Worm (Caenorhabditis elegans) whole organism, young adult: ENCODE results near the gene hipr-1.

ENCODE experiments used
- B0019.2 ChIP-seq: fragments of 200-800 bp; sonication (Bioruptor generic); conservative IDR thresholded peaks from 2 replicates; pipeline ENCODE4 v1.3.6; 2022; ENCODE audit warnings: missing genetic modification reagents, missing genetic modification characterization, missing compliant biosample characterization
- D2030.7 ChIP-seq: fragments of 200-800 bp; sonication (Bioruptor generic); IDR thresholded peaks from 2 replicates; pipeline ENCODE4 v1.3.6; 2022; ENCODE audit warnings: missing genetic modification reagents, missing genetic modification characterization, missing compliant biosample characterization
- F10E7.11 ChIP-seq: sonication (generic microtip); optimal IDR thresholded peaks from 2 replicates; lab custom pipeline; 2017; ENCODE audit warnings: mild to moderate bottlenecking, missing genetic modification characterization, moderate library complexity, missing compliant biosample characterization
- F22D6.2 ChIP-seq: sonication (generic microtip); optimal IDR thresholded peaks from 2 replicates; lab custom pipeline; 2016; ENCODE audit warnings: mild to moderate bottlenecking, missing genetic modification characterization, missing compliant biosample characterization
- F23B12.7 ChIP-seq: sonication (generic microtip); optimal IDR thresholded peaks from 2 replicates; lab custom pipeline; 2017; ENCODE audit warnings: missing genetic modification characterization, mild to moderate bottlenecking, missing compliant biosample characterization, antibody characterized with exemption, moderate library complexity; ENCODE audit not compliant: insufficient read depth
- F33H1.4 ChIP-seq: fragments of 200-800 bp; sonication (Bioruptor generic); IDR thresholded peaks from 2 replicates; pipeline ENCODE4 v1.3.6; 2022; ENCODE audit warnings: missing genetic modification reagents, missing genetic modification characterization, missing compliant biosample characterization
- F37B4.10 ChIP-seq: fragments of 200-800 bp; sonication (Bioruptor generic); IDR thresholded peaks from 2 replicates; pipeline ENCODE4 v1.3.6; 2022; ENCODE audit warnings: missing genetic modification characterization, missing compliant biosample characterization
- F49E8.2 ChIP-seq: sonication (generic microtip); optimal IDR thresholded peaks from 3 replicates; lab custom pipeline; 2017; ENCODE audit warnings: missing genetic modification characterization, mild to moderate bottlenecking, missing compliant biosample characterization, antibody characterized with exemption, moderate library complexity; ENCODE audit not compliant: insufficient read depth
- F55B11.4 ChIP-seq: sonication (generic microtip); optimal IDR thresholded peaks from 2 replicates; lab custom pipeline; 2016; ENCODE audit warnings: missing compliant biosample characterization, missing genetic modification characterization, borderline replicate concordance; ENCODE audit not compliant: insufficient read depth
- F57A8.1 ChIP-seq: fragments of 200-800 bp; sonication (Bioruptor generic); optimal IDR thresholded peaks from 2 replicates; lab custom pipeline; 2018; ENCODE audit warnings: mild to moderate bottlenecking, missing genetic modification characterization, moderate library complexity, missing compliant biosample characterization
- K11D2.4 ChIP-seq: fragments of 200-800 bp; sonication (Bioruptor generic); IDR thresholded peaks from 2 replicates; pipeline ENCODE4 v1.3.6; 2022; ENCODE audit warnings: missing genetic modification reagents, missing genetic modification characterization, missing compliant biosample characterization
- Y53G8AR.9 ChIP-seq: fragments of 200-800 bp; sonication (Bioruptor generic); conservative IDR thresholded peaks from 2 replicates; pipeline ENCODE4 v1.3.6; 2022; ENCODE audit warnings: missing genetic modification reagents, missing genetic modification characterization, missing compliant biosample characterization
- Y67H2A.10 ChIP-seq: fragments of 200-800 bp; sonication (Bioruptor generic); conservative IDR thresholded peaks from 2 replicates; pipeline ENCODE4 v1.3.6; 2022; ENCODE audit warnings: missing genetic modification reagents, missing genetic modification characterization, missing compliant biosample characterization
- Y79H2A.3 ChIP-seq: fragments of 200-800 bp; sonication (Bioruptor generic); conservative IDR thresholded peaks from 2 replicates; pipeline ENCODE4 v1.3.6; 2022; ENCODE audit warnings: missing genetic modification reagents, missing genetic modification characterization, missing compliant biosample characterization
- Y95B8A.8 ChIP-seq: fragments of 200-800 bp; sonication (Bioruptor generic); IDR thresholded peaks from 2 replicates; pipeline ENCODE4 v1.3.6; 2022; ENCODE audit warnings: missing genetic modification reagents, missing genetic modification characterization, missing compliant biosample characterization
- aptf-3 ChIP-seq: fragments of 200-800 bp; sonication (Bioruptor generic); IDR thresholded peaks from 2 replicates; pipeline ENCODE4 v1.3.6; 2022; ENCODE audit warnings: missing genetic modification characterization, missing compliant biosample characterization
- atf-7 ChIP-seq: sonication (generic microtip); optimal IDR thresholded peaks from 2 replicates; lab custom pipeline; 2017; ENCODE audit warnings: mild to moderate bottlenecking, missing genetic modification characterization, missing compliant biosample characterization
- ceh-100 ChIP-seq: fragments of 200-800 bp; sonication (Bioruptor generic); IDR thresholded peaks from 2 replicates; pipeline ENCODE4 v1.3.6; 2022; ENCODE audit warnings: missing genetic modification reagents, missing genetic modification characterization, missing compliant biosample characterization
- ceh-27 ChIP-seq: fragments of 200-800 bp; sonication (Bioruptor generic); optimal IDR thresholded peaks from 2 replicates; lab custom pipeline; 2018; ENCODE audit warnings: mild to moderate bottlenecking, missing genetic modification characterization, moderate library complexity, missing compliant biosample characterization
- ceh-58 ChIP-seq: fragments of 200-800 bp; sonication (Bioruptor generic); IDR thresholded peaks from 2 replicates; pipeline ENCODE4 v1.3.6; 2022; ENCODE audit warnings: missing genetic modification characterization, missing compliant biosample characterization
- ceh-91 ChIP-seq: fragments of 200-800 bp; sonication (Bioruptor generic); IDR thresholded peaks from 2 replicates; pipeline ENCODE4 v1.3.6; 2022; ENCODE audit warnings: missing genetic modification reagents, missing genetic modification characterization, missing compliant biosample characterization
- die-1 ChIP-seq: sonication (generic microtip); optimal IDR thresholded peaks from 2 replicates; lab custom pipeline; 2016; ENCODE audit warnings: missing genotype, mild to moderate bottlenecking, missing genetic modification characterization, missing compliant biosample characterization
- dpff-1 ChIP-seq: sonication (generic microtip); optimal IDR thresholded peaks from 2 replicates; lab custom pipeline; 2017; ENCODE audit warnings: mild to moderate bottlenecking, missing genetic modification characterization, missing compliant biosample characterization
- egl-18 ChIP-seq: fragments of 200-800 bp; sonication (Bioruptor generic); IDR thresholded peaks from 2 replicates; pipeline ENCODE4 v1.3.6; 2022; ENCODE audit warnings: missing genetic modification reagents, missing genetic modification characterization, missing compliant biosample characterization
- egrh-3 ChIP-seq: fragments of 200-800 bp; sonication (Bioruptor generic); IDR thresholded peaks from 2 replicates; pipeline ENCODE4 v1.3.6; 2022; ENCODE audit warnings: missing genetic modification reagents, missing genetic modification characterization, missing compliant biosample characterization
- ekl-4 ChIP-seq: fragments of 200-800 bp; sonication (Bioruptor generic); IDR thresholded peaks from 2 replicates; pipeline ENCODE4 v1.3.6; 2022; ENCODE audit warnings: missing genetic modification reagents, missing genetic modification characterization, missing compliant biosample characterization
- hrde-1 ChIP-seq: sonication (generic microtip); optimal IDR thresholded peaks from 2 replicates; lab custom pipeline; 2016; ENCODE audit warnings: missing genetic modification characterization, mild to moderate bottlenecking, missing compliant biosample characterization, moderate library complexity, missing genotype, missing genetic modification reagents, borderline replicate concordance
- lag-1 ChIP-seq: fragments of 200-800 bp; sonication (Bioruptor generic); IDR thresholded peaks from 2 replicates; pipeline ENCODE4 v1.3.6; 2022; ENCODE audit warnings: missing genetic modification reagents, missing genetic modification characterization, missing compliant biosample characterization
- lin-35 ChIP-seq, 3 experiments: fragments of 150-350 bp in 2 of 3; sonication (generic microtip) in 1 of 3; optimal IDR thresholded peaks; 2 replicates each; lab custom pipeline; 2014 to 2018; ENCODE audit warnings: missing biosample characterization in 3 of 3, missing genetic modification characterization in 3 of 3, missing genetic modification reagents in 3 of 3
- lsl-1 ChIP-seq: fragments of 200-800 bp; sonication (Bioruptor generic); optimal IDR thresholded peaks from 2 replicates; lab custom pipeline; 2018; ENCODE audit warnings: mild to moderate bottlenecking, missing genetic modification characterization, moderate library complexity, missing compliant biosample characterization
- madf-10 ChIP-seq: sonication (generic microtip); optimal IDR thresholded peaks from 2 replicates; lab custom pipeline; 2016; ENCODE audit warnings: mild to moderate bottlenecking, missing genetic modification characterization, missing compliant biosample characterization
- madf-3 ChIP-seq: fragments of 200-800 bp; sonication (Bioruptor generic); IDR thresholded peaks from 2 replicates; pipeline ENCODE4 v1.3.6; 2022; ENCODE audit warnings: missing genetic modification reagents, missing genetic modification characterization, missing compliant biosample characterization
- madf-8 ChIP-seq: fragments of 200-800 bp; sonication (Bioruptor generic); conservative IDR thresholded peaks from 2 replicates; pipeline ENCODE4 v1.3.6; 2022; ENCODE audit warnings: missing genetic modification reagents, missing genetic modification characterization, missing compliant biosample characterization
- mcd-1 ChIP-seq: fragments of 200-800 bp; sonication (Bioruptor generic); IDR thresholded peaks from 2 replicates; pipeline ENCODE4 v1.3.6; 2022; ENCODE audit warnings: missing genetic modification reagents, missing genetic modification characterization, missing compliant biosample characterization
- nfya-2 ChIP-seq: fragments of 200-800 bp; sonication (Bioruptor generic); IDR thresholded peaks from 2 replicates; pipeline ENCODE4 v1.3.6; 2022; ENCODE audit warnings: missing genetic modification reagents, missing genetic modification characterization, missing compliant biosample characterization
- nhr-80 ChIP-seq: sonication (generic microtip); optimal IDR thresholded peaks from 2 replicates; lab custom pipeline; 2016; ENCODE audit warnings: missing genetic modification characterization, missing compliant biosample characterization
- nhr-90 ChIP-seq: sonication (generic microtip); optimal IDR thresholded peaks from 2 replicates; lab custom pipeline; 2016; ENCODE audit warnings: missing genotype, mild to moderate bottlenecking, missing genetic modification characterization, missing compliant biosample characterization
- pbrm-1 ChIP-seq: fragments of 200-800 bp; sonication (Bioruptor generic); IDR thresholded peaks from 2 replicates; pipeline ENCODE4 v1.3.6; 2022; ENCODE audit warnings: missing genetic modification reagents, missing genetic modification characterization, missing compliant biosample characterization
- repo-1 ChIP-seq: sonication (generic microtip); optimal IDR thresholded peaks from 2 replicates; lab custom pipeline; 2017; ENCODE audit warnings: mild to moderate bottlenecking, missing genetic modification characterization, missing compliant biosample characterization
- sdz-38 ChIP-seq: sonication (generic microtip); optimal IDR thresholded peaks from 2 replicates; lab custom pipeline; 2016; ENCODE audit warnings: missing genotype, missing genetic modification characterization, missing compliant biosample characterization
- snpc-4 ChIP-seq, 5 experiments: fragments of 150-350 bp in 1 of 5; sonication (generic microtip) in 4 of 5; optimal IDR thresholded peaks; 2 replicates each; lab custom pipeline; 2014 to 2018; ENCODE audit warnings: missing genetic modification characterization in 5 of 5, missing biosample characterization in 3 of 5, antibody characterized with exemption in 2 of 5, mild to moderate bottlenecking in 2 of 5, missing compliant biosample characterization in 2 of 5, missing genotype in 2 of 5, moderate library complexity in 2 of 5, missing genetic modification reagents in 1 of 5
- tbx-9 ChIP-seq: sonication (generic microtip); optimal IDR thresholded peaks from 2 replicates; lab custom pipeline; 2016; ENCODE audit warnings: borderline replicate concordance, missing genetic modification characterization, inconsistent platforms, missing compliant biosample characterization
- xnd-1 ChIP-seq: sonication (generic microtip); optimal IDR thresholded peaks from 2 replicates; lab custom pipeline; 2016; ENCODE audit warnings: missing genotype, missing genetic modification reagents, missing genetic modification characterization, missing compliant biosample characterization
- zfh-2 ChIP-seq: fragments of 200-800 bp; sonication (Bioruptor generic); conservative IDR thresholded peaks from 2 replicates; pipeline ENCODE4 v1.3.6; 2022; ENCODE audit warnings: missing genetic modification reagents, missing genetic modification characterization, missing compliant biosample characterization
- ztf-22 ChIP-seq: fragments of 200-800 bp; sonication (Bioruptor generic); optimal IDR thresholded peaks from 2 replicates; lab custom pipeline; 2018; ENCODE audit warnings: mild to moderate bottlenecking, missing genetic modification characterization, moderate library complexity, missing compliant biosample characterization
- ztf-26 ChIP-seq: sonication (generic microtip); optimal IDR thresholded peaks from 2 replicates; lab custom pipeline; 2017; ENCODE audit warnings: missing genetic modification characterization, missing compliant biosample characterization
- ztf-3 ChIP-seq: fragments of 200-800 bp; sonication (Bioruptor generic); optimal IDR thresholded peaks from 2 replicates; lab custom pipeline; 2018; ENCODE audit warnings: mild to moderate bottlenecking, missing genetic modification characterization, missing compliant biosample characterization

hipr-1 gene

DNA sequence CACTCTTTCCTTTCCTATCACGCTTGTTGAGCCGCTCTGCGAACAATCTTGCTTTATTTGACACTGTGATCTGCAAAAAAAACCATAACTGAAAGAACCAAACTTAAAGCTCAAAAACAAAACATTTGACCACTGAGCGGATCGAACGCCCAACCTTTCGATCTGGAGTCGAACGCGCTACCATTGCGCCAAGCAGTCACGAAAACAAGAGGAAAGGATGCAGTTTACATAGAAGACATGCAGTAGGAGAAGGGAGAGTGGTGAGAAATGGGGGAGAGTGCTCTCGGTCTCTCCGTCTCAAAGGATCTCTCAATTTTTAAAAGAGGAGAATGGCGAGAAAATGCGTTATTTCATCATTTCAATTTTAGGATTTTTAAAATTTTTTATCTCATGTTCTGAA, 41.6 kb upstream of the hipr-1 start (continued):
- TF ChIP-seq nhr-90 (tag; lab: Kevin White, UChicago), result peak; percentile 91
- TF ChIP-seq zfh-2 (GFP tag; lab: Robert Waterston, UW), result no peak
- TF ChIP-seq B0019.2 (GFP tag; lab: Robert Waterston, UW), result 0 out of 2 replicates have a peak, but pooled peaks have one; percentile 21
- no peak for TF ChIP-seq egl-18 (GFP tag; lab: Robert Waterston, UW)
- peak; percentile 32 for TF ChIP-seq dpff-1 (tag; lab: Kevin White, UChicago)
- TF ChIP-seq nfya-2 (GFP tag; lab: Robert Waterston, UW), result no peak
- peak; percentile 61 for TF ChIP-seq D2030.7 (GFP tag; lab: Robert Waterston, UW)
- peak; percentile 12 for TF ChIP-seq xnd-1 (tag; lab: Kevin White, UChicago)
- no peak for TF ChIP-seq tbx-9 (tag; lab: Kevin White, UChicago)
- peak; percentile 75 for TF ChIP-seq mcd-1
- 0 out of 2 replicates have a peak, but pooled peaks have one; percentile 55 for TF ChIP-seq madf-3 (GFP tag; lab: Robert Waterston, UW)
- TF ChIP-seq Y79H2A.3 (GFP tag; lab: Robert Waterston, UW), result peak; percentile 91
- TF ChIP-seq pbrm-1, result peak; percentile 75
- TF ChIP-seq Y67H2A.10, result no peak
- peak; percentile 84 for TF ChIP-seq ceh-27 (GFP tag; lab: Kevin White, UChicago)
- TF ChIP-seq lsl-1 (GFP tag; lab: Kevin White, UChicago), result peak; percentile 37
- TF ChIP-seq ztf-22 (GFP tag; lab: Kevin White, UChicago), result no peak
- no peak for TF ChIP-seq sdz-38 (tag; lab: Kevin White, UChicago)
- TF ChIP-seq repo-1 (tag; lab: Kevin White, UChicago), result peak; percentile 66
- TF ChIP-seq F57A8.1 (GFP tag; lab: Kevin White, UChicago), result peak; percentile 15
- peak; percentile 68; the same call in 1 of the 2 replicates for TF ChIP-seq aptf-3 (GFP tag; lab: Robert Waterston, UW)
- no peak for TF ChIP-seq ztf-3 (GFP tag; lab: Kevin White, UChicago)
- peak; percentile 69 for TF ChIP-seq F10E7.11 (tag; lab: Kevin White, UChicago)
- TF ChIP-seq atf-7 (tag; lab: Kevin White, UChicago), result peak; percentile 21
- peak; percentile 70 for TF ChIP-seq madf-10
- TF ChIP-seq madf-8 (GFP tag; lab: Robert Waterston, UW), result peak; percentile 32; the same call in 1 of the 2 replicates
- TF ChIP-seq ekl-4 (GFP tag; lab: Robert Waterston, UW), result peak; percentile 67
- TF ChIP-seq ceh-100 (GFP tag; lab: Robert Waterston, UW), result peak; percentile 55
- TF ChIP-seq F49E8.2 (tag; lab: Kevin White, UChicago), result peak; percentile 65
- TF ChIP-seq ceh-58 (GFP tag; lab: Robert Waterston, UW), result no peak
- TF ChIP-seq die-1 (tag; lab: Kevin White, UChicago), result peak; percentile 92
- TF ChIP-seq lin-35 (GFP tag; optimal IDR thresholded peaks at IDR 0.05; lab: Kevin White, UChicago), result peak in 1 of 3 experiments; percentile 76
- TF ChIP-seq ceh-91 (GFP tag; lab: Robert Waterston, UW), result 0 out of 2 replicates have a peak, but pooled peaks have one; percentile 33
- 0 out of 2 replicates have a peak, but pooled peaks have one; percentile 19 for TF ChIP-seq egrh-3 (GFP tag; lab: Robert Waterston, UW)
- peak; percentile 53 for TF ChIP-seq snpc-4 (GFP tag; optimal IDR thresholded peaks at IDR 0.05; lab: Kevin White, UChicago)
- peak in 2 of 4 experiments; percentile 51 for TF ChIP-seq snpc-4 (tag; optimal IDR thresholded peaks at IDR 0.05; lab: Kevin White, UChicago)
- no peak for TF ChIP-seq F37B4.10
- TF ChIP-seq K11D2.4 (GFP tag; lab: Robert Waterston, UW), result peak; percentile 63
- no peak for TF ChIP-seq F55B11.4 (tag; lab: Kevin White, UChicago)
- TF ChIP-seq Y53G8AR.9, result no peak
- TF ChIP-seq Y95B8A.8 (GFP tag; lab: Robert Waterston, UW), result 0 out of 2 replicates have a peak, but pooled peaks have one; percentile 46
- TF ChIP-seq F22D6.2 (tag; lab: Kevin White, UChicago), result peak; percentile 45
- peak; percentile 75 for TF ChIP-seq hrde-1 (tag; lab: Kevin White, UChicago)
- peak; percentile 70 for TF ChIP-seq F23B12.7 (tag; lab: Kevin White, UChicago)
- peak; percentile 38; the same call in 1 of the 2 replicates for TF ChIP-seq F33H1.4 (GFP tag; lab: Robert Waterston, UW)
- TF ChIP-seq ztf-26 (tag; lab: Kevin White, UChicago), result peak; percentile 74
- TF ChIP-seq lag-1 (GFP tag; lab: Robert Waterston, UW), result no peak
- TF ChIP-seq nhr-80, result peak; percentile 34
